Worm (Caenorhabditis elegans): ENCODE measurements around the gene srz-54.

The srz-54 gene

ce11 chrV:16992383-16992782 is 11.9 kb downstream of the srz-54 start:
- no peak for TF ChIP-seq jun-1 (tag; optimal IDR thresholded peaks at IDR 0.05)
- no peak for TF ChIP-seq ceh-82 (tag; optimal IDR thresholded peaks at IDR 0.05)
- no peak for TF ChIP-seq unc-39 (tag; optimal IDR thresholded peaks at IDR 0.05)
- TF ChIP-seq nhr-28 (tag; optimal IDR thresholded peaks at IDR 0.05) = no peak
- TF ChIP-seq tbx-2 (tag; optimal IDR thresholded peaks at IDR 0.05) = no peak
- TF ChIP-seq nhr-11 (tag; optimal IDR thresholded peaks at IDR 0.05) = no peak
- TF ChIP-seq ceh-16 (tag; optimal IDR thresholded peaks at IDR 0.05) = no peak
- no peak for TF ChIP-seq eor-1 (tag; optimal IDR thresholded peaks at IDR 0.05)
- TF ChIP-seq egl-27 (tag; optimal IDR thresholded peaks at IDR 0.05) = no peak
- TF ChIP-seq ceh-28 (tag; optimal IDR thresholded peaks at IDR 0.05) = no peak
- no peak for TF ChIP-seq lin-39 (tag; optimal IDR thresholded peaks at IDR 0.05)

DNA sequence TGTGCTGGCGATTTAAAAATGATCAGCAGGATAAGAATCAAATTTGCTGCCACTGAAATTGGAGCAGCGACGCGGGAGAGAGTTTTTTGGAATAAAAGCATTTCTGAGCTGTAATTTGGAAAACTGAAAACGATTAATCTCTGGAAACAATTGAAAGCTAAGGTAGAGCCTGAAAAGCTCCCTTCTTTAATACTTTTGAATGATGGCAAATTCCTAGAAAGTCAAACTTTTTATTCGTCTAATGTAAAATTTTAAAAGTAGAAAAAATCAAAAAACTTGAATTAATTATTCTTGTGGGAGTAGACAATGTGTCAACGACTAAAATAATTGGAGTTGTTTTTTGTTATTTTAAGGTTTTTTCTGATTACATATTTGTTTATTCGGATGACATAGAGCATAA is 19.7 kb downstream of the srz-54 start, which contains the start of gene str-217:
Gene str-217, minus strand, starts transcription at position 101 of the 400 bp plus-strand sequence.
- TF ChIP-seq egl-27 (tag; optimal IDR thresholded peaks at IDR 0.05) (no peak), ceh-16 (tag; optimal IDR thresholded peaks at IDR 0.05) (no peak), ceh-28 (tag; optimal IDR thresholded peaks at IDR 0.05) (no peak), tbx-2 (tag; optimal IDR thresholded peaks at IDR 0.05) (no peak), fos-1 (tag; optimal IDR thresholded peaks at IDR 0.05) (no peak), nhr-12 (tag; optimal IDR thresholded peaks at IDR 0.05) (no peak), zag-1 (tag; optimal IDR thresholded peaks at IDR 0.05) (no peak), mml-1 (tag; optimal IDR thresholded peaks at IDR 0.05) (no peak), nhr-25 (tag; optimal IDR thresholded peaks at IDR 0.05) (no peak), ceh-82 (tag; optimal IDR thresholded peaks at IDR 0.05) (no peak), egl-5 (tag; optimal IDR thresholded peaks at IDR 0.05) (no peak), R02D3.7 (tag; optimal IDR thresholded peaks at IDR 0.05) (no peak), hmg-11 (tag; optimal IDR thresholded peaks at IDR 0.05) (no peak), jun-1 (tag; optimal IDR thresholded peaks at IDR 0.05) (no peak), ztf-11 (tag; optimal IDR thresholded peaks at IDR 0.05) (no peak), fkh-10 (GFP tag; optimal IDR thresholded peaks at IDR 0.05) (no peak), snpc-4 (tag; optimal IDR thresholded peaks at IDR 0.05) (no peak)

DNA sequence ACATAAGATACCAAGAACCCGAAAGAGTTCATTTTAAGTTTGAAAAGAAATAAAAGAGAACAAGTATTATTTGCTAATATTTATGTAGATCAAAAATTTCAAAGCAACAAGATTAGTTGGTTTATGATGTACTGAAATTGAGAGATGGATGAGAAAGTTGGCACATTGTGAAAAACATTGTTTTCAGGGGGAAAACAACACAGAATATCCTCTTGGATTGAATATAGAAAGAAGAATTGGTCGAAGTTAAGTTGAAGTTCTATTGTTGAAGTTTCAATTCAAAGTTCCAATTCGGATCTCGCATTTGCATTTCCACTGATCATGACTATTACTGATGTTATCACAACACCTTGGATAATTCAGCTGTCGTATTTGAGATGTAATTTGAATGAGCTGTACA is 20.2 kb downstream of the srz-54 start:
- TF ChIP-seq nhr-11 (tag; optimal IDR thresholded peaks at IDR 0.05) = no peak
- no peak for TF ChIP-seq ztf-11 (tag; optimal IDR thresholded peaks at IDR 0.05)
- no peak for TF ChIP-seq fkh-2 (tag; optimal IDR thresholded peaks at IDR 0.05)
- TF ChIP-seq fkh-10 (GFP tag; optimal IDR thresholded peaks at IDR 0.05) = no peak

DNA sequence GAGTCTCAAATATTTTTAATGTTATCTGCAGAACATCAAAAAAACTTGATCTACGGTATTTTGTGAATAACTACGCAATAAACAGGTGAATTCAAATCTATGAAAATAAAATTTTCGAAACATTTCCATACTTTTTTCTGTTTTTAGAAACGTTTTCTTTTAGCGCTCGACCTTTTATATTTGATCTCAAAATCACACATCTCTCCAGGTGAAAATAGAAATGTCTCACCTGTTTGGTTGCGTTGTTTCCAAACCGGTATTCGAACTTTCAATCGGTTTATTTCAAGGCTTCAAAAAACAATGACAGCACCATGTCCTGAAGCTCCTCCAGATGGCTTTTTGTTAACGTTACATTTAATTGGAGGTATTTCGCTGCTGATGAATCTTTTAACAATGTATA is 20.7 kb downstream of the srz-54 start, which contains the start of gene sri-9:
Gene sri-9, plus strand, starts transcription at position 301 of the 400 bp plus-strand sequence.
- TF ChIP-seq sea-2 (GFP tag; optimal IDR thresholded peaks at IDR 0.05) (no peak), nhr-43 (tag; optimal IDR thresholded peaks at IDR 0.05; ENCODE audit: poor library complexity, severe bottlenecking) (no peak), lin-39 (tag; optimal IDR thresholded peaks at IDR 0.05) (no peak), fos-1 (tag; optimal IDR thresholded peaks at IDR 0.05) (no peak), nhr-12 (tag; optimal IDR thresholded peaks at IDR 0.05) (no peak), ztf-11 (tag; optimal IDR thresholded peaks at IDR 0.05) (no peak), unc-39 (tag; optimal IDR thresholded peaks at IDR 0.05) (no peak), ceh-28 (tag; optimal IDR thresholded peaks at IDR 0.05) (no peak), fkh-10 (GFP tag; optimal IDR thresholded peaks at IDR 0.05) (no peak), nhr-23 (tag; optimal IDR thresholded peaks at IDR 0.05) (no peak), elt-2 (tag; optimal IDR thresholded peaks at IDR 0.05) (no peak), ztf-4 (tag; optimal IDR thresholded peaks at IDR 0.05) (no peak), skn-1 (tag; optimal IDR thresholded peaks at IDR 0.05) (no peak), pqm-1 (tag; optimal IDR thresholded peaks at IDR 0.05) (no peak), egl-27 (tag; optimal IDR thresholded peaks at IDR 0.05) (no peak), eor-1 (tag; optimal IDR thresholded peaks at IDR 0.05) (no peak), hmg-11 (tag; optimal IDR thresholded peaks at IDR 0.05) (no peak)

DNA sequence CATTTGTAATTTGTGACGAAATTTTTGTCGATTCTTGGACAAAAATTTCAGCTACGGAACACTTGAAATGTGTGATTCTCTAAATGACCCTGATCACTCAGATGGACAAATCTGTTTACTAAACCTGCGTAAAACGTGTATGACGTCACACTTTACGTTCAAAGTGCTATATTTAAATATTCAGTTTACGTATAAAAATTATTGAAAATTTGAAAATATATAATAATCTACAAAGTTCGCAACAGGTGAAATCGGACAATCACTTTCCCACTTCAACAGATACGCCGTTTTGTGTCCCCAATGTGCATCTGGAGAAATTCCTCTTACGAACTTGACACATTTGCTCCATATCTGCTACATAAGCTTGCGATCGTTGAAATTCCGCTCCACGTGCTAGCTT is 24.7 kb downstream of the srz-54 start, which contains the start of gene srh-131:
Gene srh-131, plus strand, starts transcription at position 301 of the 400 bp plus-strand sequence.
- TF ChIP-seq pha-4 (tag; optimal IDR thresholded peaks at IDR 0.05) = no peak
- TF ChIP-seq elt-3 (tag; optimal IDR thresholded peaks at IDR 0.05) = no peak
- no peak for TF ChIP-seq ceh-9 (tag; optimal IDR thresholded peaks at IDR 0.05)
- TF ChIP-seq mdl-1 (tag; optimal IDR thresholded peaks at IDR 0.05) = no peak
- no peak for TF ChIP-seq ceh-28 (tag; optimal IDR thresholded peaks at IDR 0.05)
- no peak for TF ChIP-seq jun-1 (tag; optimal IDR thresholded peaks at IDR 0.05)
- no peak for TF ChIP-seq ZK546.5 (tag; optimal IDR thresholded peaks at IDR 0.05)
- TF ChIP-seq ama-1 (optimal IDR thresholded peaks at IDR 0.05) = no peak
- no peak for TF ChIP-seq nhr-23 (tag; optimal IDR thresholded peaks at IDR 0.05)
- TF ChIP-seq nhr-12 (tag; optimal IDR thresholded peaks at IDR 0.05) = no peak
- no peak for TF ChIP-seq lin-15B (tag; optimal IDR thresholded peaks at IDR 0.05)
- TF ChIP-seq pqm-1 (tag; optimal IDR thresholded peaks at IDR 0.05) = no peak
- TF ChIP-seq elt-2 (tag; optimal IDR thresholded peaks at IDR 0.05) = no peak
- TF ChIP-seq egl-5 (tag; optimal IDR thresholded peaks at IDR 0.05) = no peak
- no peak for TF ChIP-seq nhr-11 (tag; optimal IDR thresholded peaks at IDR 0.05)
- TF ChIP-seq zag-1 (tag; optimal IDR thresholded peaks at IDR 0.05) = no peak
- no peak for TF ChIP-seq lsy-12 (tag; optimal IDR thresholded peaks at IDR 0.05)
- no peak for TF ChIP-seq sea-2 (GFP tag; optimal IDR thresholded peaks at IDR 0.05)
- no peak for TF ChIP-seq unc-39 (tag; optimal IDR thresholded peaks at IDR 0.05)
- no peak for TF ChIP-seq egl-27 (tag; optimal IDR thresholded peaks at IDR 0.05)
